Worm (Caenorhabditis elegans): ENCODE results near the gene gln-6.

- TF ChIP-seq lin-39 (tag; optimal IDR thresholded peaks at IDR 0.05): no peak
- TF ChIP-seq C04F5.9 (tag; optimal IDR thresholded peaks at IDR 0.05): no peak
- TF ChIP-seq aly-2 (tag; optimal IDR thresholded peaks at IDR 0.05): no peak
- no peak for TF ChIP-seq ama-1 (optimal IDR thresholded peaks at IDR 0.05)
- no peak for TF ChIP-seq sptf-1 (tag; optimal IDR thresholded peaks at IDR 0.05)
- TF ChIP-seq elt-2 (tag; optimal IDR thresholded peaks at IDR 0.05): no peak
These were observed 7.6 kb upstream of the gln-6 start, which contains the start of gene C28D4.8 for ce11 chrIV:9748342-9748741.
